Fruit fly (Drosophila melanogaster) whole organism, embryonic: ENCODE results near the gene CG12674.
A peak's percentile ranks its signal among the peaks of the same experiment; 100 is the strongest.

Experiments
- Abd-B ChIP-seq: fragments of 200-800 bp; sonication (Bioruptor generic); optimal IDR thresholded peaks from 2 replicates; lab custom pipeline; 2018; ENCODE audit warnings: missing biosample characterization, mild to moderate bottlenecking, missing genetic modification characterization, moderate library complexity
- B-H2 ChIP-seq: fragments of 200-800 bp; sonication (Bioruptor generic); optimal IDR thresholded peaks from 2 replicates; lab custom pipeline; 2018; ENCODE audit warnings: missing biosample characterization, mild to moderate bottlenecking, missing genetic modification characterization
- Bteb2 ChIP-seq: fragments of 200-800 bp; sonication (Bioruptor generic); optimal IDR thresholded peaks from 2 replicates; lab custom pipeline; 2016; ENCODE audit warnings: missing biosample characterization, missing genetic modification characterization
- CG12155 ChIP-seq: fragments of 200-800 bp; sonication (Bioruptor generic); optimal IDR thresholded peaks from 3 replicates; lab custom pipeline; 2016; ENCODE audit warnings: missing biosample characterization, missing genetic modification characterization
- CG12236 ChIP-seq: fragments of 200-800 bp; sonication (Bioruptor generic); optimal IDR thresholded peaks from 2 replicates; lab custom pipeline; 2016; ENCODE audit warnings: missing biosample characterization, missing genetic modification characterization
- CG17361 ChIP-seq: fragments of 200-800 bp; sonication (Bioruptor generic); IDR thresholded peaks from 3 replicates; pipeline ENCODE4 v1.3.6; 2022; ENCODE audit warnings: missing biosample characterization, missing genetic modification characterization
- CG17385 ChIP-seq: fragments of 200-800 bp; sonication (Bioruptor generic); optimal IDR thresholded peaks from 3 replicates; lab custom pipeline; 2018; ENCODE audit warnings: missing biosample characterization, mild to moderate bottlenecking, missing genetic modification characterization
- CG3838 ChIP-seq: fragments of 200-800 bp; sonication (Bioruptor generic); optimal IDR thresholded peaks from 3 replicates; lab custom pipeline; 2016; ENCODE audit warnings: missing biosample characterization, missing genetic modification characterization
- CG4730 ChIP-seq: fragments of 200-800 bp; sonication (Bioruptor generic); IDR thresholded peaks from 2 replicates; pipeline ENCODE4 v1.3.6; 2022; ENCODE audit warnings: missing biosample characterization, missing genetic modification characterization
- CG7987 ChIP-seq: fragments of 200-800 bp; sonication (Bioruptor generic); optimal IDR thresholded peaks from 2 replicates; lab custom pipeline; 2018; ENCODE audit warnings: missing biosample characterization, mild to moderate bottlenecking, missing genetic modification characterization, moderate library complexity
- CG8924 ChIP-seq: fragments of 200-800 bp; optimal IDR thresholded peaks from 3 replicates; lab custom pipeline; 2019; ENCODE audit warnings: missing biosample characterization, mild to moderate bottlenecking, missing genetic modification characterization, moderate library complexity
- CrebB ChIP-seq: fragments of 200-800 bp; sonication (Bioruptor generic); optimal IDR thresholded peaks from 3 replicates; lab custom pipeline; 2018; ENCODE audit warnings: missing biosample characterization, mild to moderate bottlenecking, missing genetic modification characterization
- D19B ChIP-seq: fragments of 200-800 bp; sonication (Bioruptor generic); optimal IDR thresholded peaks from 2 replicates; lab custom pipeline; 2017; ENCODE audit warnings: missing biosample characterization, mild to moderate bottlenecking, missing genetic modification characterization
- Dip2 ChIP-seq: fragments of 200-800 bp; sonication (Bioruptor generic); IDR thresholded peaks from 2 replicates; pipeline ENCODE4 v1.3.6; 2022; ENCODE audit warnings: missing biosample characterization, missing genetic modification characterization
- Dll ChIP-seq: fragments of 200-800 bp; sonication (Bioruptor generic); IDR thresholded peaks from 4 replicates; pipeline ENCODE4 v1.3.6; 2022; ENCODE audit warnings: missing biosample characterization, missing genetic modification characterization; ENCODE audit not compliant: partially characterized antibody
- Hr3 ChIP-seq: fragments of 200-800 bp; sonication (Bioruptor generic); optimal IDR thresholded peaks from 3 replicates; lab custom pipeline; 2016; ENCODE audit warnings: missing biosample characterization, missing genetic modification characterization
- MTF-1 ChIP-seq: fragments of 200-800 bp; sonication (Bioruptor generic); optimal IDR thresholded peaks from 2 replicates; lab custom pipeline; 2018; ENCODE audit warnings: missing biosample characterization, mild to moderate bottlenecking, missing genetic modification characterization, borderline replicate concordance
- Mad ChIP-seq: fragments of 200-800 bp; sonication (Bioruptor generic); optimal IDR thresholded peaks from 2 replicates; lab custom pipeline; 2016; ENCODE audit warnings: missing biosample characterization, missing genetic modification characterization
- NC2β ChIP-seq: fragments of 200-800 bp; sonication (Bioruptor generic); optimal IDR thresholded peaks from 2 replicates; lab custom pipeline; 2016; ENCODE audit warnings: missing biosample characterization, missing genetic modification characterization
- Sin3A ChIP-seq: fragments of >200 bp; optimal IDR thresholded peaks from 2 replicates; lab custom pipeline; 2018
- Spps ChIP-seq: fragments of 200-800 bp; sonication (Bioruptor generic); optimal IDR thresholded peaks from 2 replicates; lab custom pipeline; 2018; ENCODE audit warnings: missing biosample characterization, mild to moderate bottlenecking, missing genetic modification characterization
- TFAM ChIP-seq: fragments of 200-800 bp; sonication (Bioruptor generic); optimal IDR thresholded peaks from 2 replicates; lab custom pipeline; 2017; ENCODE audit warnings: missing biosample characterization, missing genetic modification characterization, inconsistent platforms
- Trl ChIP-seq, 3 experiments: fragments of >200 bp in 2 of 3; fragments of 200-800 bp in 1 of 3; sonication (Bioruptor generic) in 1 of 3; optimal IDR thresholded peaks; 2 replicates in 1 of 3; 3 replicates in 2 of 3; lab custom pipeline; 2016 to 2017; ENCODE audit warnings: missing biosample characterization in 1 of 3, missing genetic modification characterization in 1 of 3
- abd-A ChIP-seq: fragments of 200-800 bp; sonication (Bioruptor generic); optimal IDR thresholded peaks from 3 replicates; lab custom pipeline; 2019; ENCODE audit warnings: missing biosample characterization, mild to moderate bottlenecking, missing genetic modification characterization, moderate library complexity
- bbx ChIP-seq: fragments of 200-800 bp; sonication (Bioruptor generic); IDR thresholded peaks from 2 replicates; pipeline ENCODE4 v1.3.6; 2022; ENCODE audit warnings: missing biosample characterization, missing genetic modification characterization; ENCODE audit not compliant: partially characterized antibody
- bowl ChIP-seq: fragments of 200-800 bp; sonication (Bioruptor generic); IDR thresholded peaks from 2 replicates; pipeline ENCODE4 v1.3.6; 2022; ENCODE audit warnings: missing biosample characterization, missing genetic modification characterization
- crol ChIP-seq: fragments of 200-800 bp; sonication (Bioruptor generic); IDR thresholded peaks from 2 replicates; pipeline ENCODE4 v1.3.6; 2022; ENCODE audit warnings: missing biosample characterization, missing genetic modification characterization
- dmrt99B ChIP-seq: fragments of 200-800 bp; sonication (Bioruptor generic); optimal IDR thresholded peaks from 2 replicates; lab custom pipeline; 2018; ENCODE audit warnings: missing biosample characterization, mild to moderate bottlenecking, missing genetic modification characterization, moderate library complexity
- fd102C ChIP-seq: fragments of 200-800 bp; sonication (Bioruptor generic); optimal IDR thresholded peaks from 2 replicates; lab custom pipeline; 2018; ENCODE audit warnings: missing biosample characterization, mild to moderate bottlenecking, missing genetic modification characterization, moderate library complexity
- fd3F ChIP-seq: fragments of 200-800 bp; sonication (Bioruptor generic); optimal IDR thresholded peaks from 2 replicates; lab custom pipeline; 2018; ENCODE audit warnings: missing biosample characterization, mild to moderate bottlenecking, missing genetic modification characterization, moderate library complexity
- ftz-f1 ChIP-seq: fragments of 200-800 bp; sonication (Bioruptor generic); optimal IDR thresholded peaks from 2 replicates; lab custom pipeline; 2016; ENCODE audit warnings: missing biosample characterization, missing genetic modification characterization
- gcm ChIP-seq: fragments of 200-800 bp; sonication (Bioruptor generic); optimal IDR thresholded peaks from 2 replicates; lab custom pipeline; 2019; ENCODE audit warnings: missing biosample characterization, mild to moderate bottlenecking, missing genetic modification characterization, moderate library complexity
- gem ChIP-seq: fragments of 200-800 bp; sonication (Bioruptor generic); optimal IDR thresholded peaks from 2 replicates; lab custom pipeline; 2019; ENCODE audit warnings: missing biosample characterization, mild to moderate bottlenecking, missing genetic modification characterization, moderate library complexity
- lmd ChIP-seq: fragments of 200-800 bp; sonication (Bioruptor generic); IDR thresholded peaks from 2 replicates; pipeline ENCODE4 v1.3.6; 2022; ENCODE audit warnings: missing biosample characterization, missing genetic modification characterization
- nom ChIP-seq: fragments of 200-800 bp; sonication (Bioruptor generic); optimal IDR thresholded peaks from 2 replicates; lab custom pipeline; 2017; ENCODE audit warnings: missing biosample characterization, missing genetic modification characterization, mild to moderate bottlenecking, moderate library complexity, missing genetic modification reagents
- prd ChIP-seq, 3 experiments: fragments of >200 bp in 2 of 3; fragments of 200-800 bp in 1 of 3; sonication (Bioruptor generic) in 1 of 3; optimal IDR thresholded peaks in 2 of 3; IDR thresholded peaks in 1 of 3; 2 replicates in 2 of 3; 3 replicates in 1 of 3; pipeline versions ENCODE4 v1.3.6 to Lab custom; 2017 to 2022; ENCODE audit warnings: missing biosample characterization in 1 of 3, missing genetic modification characterization in 1 of 3
- ro ChIP-seq: fragments of 200-800 bp; sonication (Bioruptor generic); IDR thresholded peaks from 2 replicates; pipeline ENCODE4 v1.3.6; 2022; ENCODE audit warnings: missing biosample characterization, missing genetic modification characterization
- sc ChIP-seq, 3 experiments: fragments of >200 bp in 2 of 3; fragments of 200-800 bp in 1 of 3; sonication (Bioruptor generic) in 1 of 3; optimal IDR thresholded peaks; 2 replicates in 2 of 3; 3 replicates in 1 of 3; lab custom pipeline; 2017; ENCODE audit warnings: mild to moderate bottlenecking in 1 of 3, missing biosample characterization in 1 of 3, missing genetic modification characterization in 1 of 3, missing genetic modification reagents in 1 of 3
- sens-2 ChIP-seq: fragments of 200-800 bp; sonication (Bioruptor generic); IDR thresholded peaks from 2 replicates; pipeline ENCODE4 v1.3.6; 2022; ENCODE audit warnings: missing biosample characterization, missing genetic modification characterization
- sim ChIP-seq: fragments of 200-800 bp; sonication (Bioruptor generic); IDR thresholded peaks from 2 replicates; pipeline ENCODE4 v1.3.6; 2022; ENCODE audit warnings: missing biosample characterization, missing genetic modification characterization
- slou ChIP-seq: fragments of 200-800 bp; sonication (Bioruptor generic); optimal IDR thresholded peaks from 3 replicates; lab custom pipeline; 2016; ENCODE audit warnings: missing biosample characterization, missing genetic modification characterization
- stwl ChIP-seq: fragments of 200-800 bp; sonication (Bioruptor generic); optimal IDR thresholded peaks from 3 replicates; lab custom pipeline; 2018; ENCODE audit warnings: missing biosample characterization, mild to moderate bottlenecking, missing genetic modification characterization, moderate library complexity
- toy ChIP-seq: fragments of 200-800 bp; sonication (Bioruptor generic); IDR thresholded peaks from 2 replicates; pipeline ENCODE4 v1.3.6; 2022; ENCODE audit warnings: missing biosample characterization, missing genetic modification characterization
- trh ChIP-seq: fragments of 200-800 bp; sonication (Bioruptor generic); optimal IDR thresholded peaks from 2 replicates; lab custom pipeline; 2016; ENCODE audit warnings: missing biosample characterization, missing genetic modification characterization
- ttk ChIP-seq: fragments of 200-800 bp; sonication (Bioruptor generic); IDR thresholded peaks from 2 replicates; pipeline ENCODE4 v2.1.2; 2022; ENCODE audit warnings: missing biosample characterization, missing genetic modification characterization
- yki ChIP-seq: fragments of >200 bp; optimal IDR thresholded peaks from 3 replicates; lab custom pipeline; 2018
- zf30C ChIP-seq: fragments of 200-800 bp; sonication (Bioruptor generic); optimal IDR thresholded peaks from 3 replicates; lab custom pipeline; 2018; ENCODE audit warnings: missing biosample characterization, mild to moderate bottlenecking, missing genetic modification characterization
- zfh1 ChIP-seq: fragments of 200-800 bp; sonication (Bioruptor generic); IDR thresholded peaks from 3 replicates; pipeline ENCODE4 v1.3.6; 2022; ENCODE audit warnings: missing biosample characterization, missing genetic modification characterization

The CG12674 gene

DNA sequence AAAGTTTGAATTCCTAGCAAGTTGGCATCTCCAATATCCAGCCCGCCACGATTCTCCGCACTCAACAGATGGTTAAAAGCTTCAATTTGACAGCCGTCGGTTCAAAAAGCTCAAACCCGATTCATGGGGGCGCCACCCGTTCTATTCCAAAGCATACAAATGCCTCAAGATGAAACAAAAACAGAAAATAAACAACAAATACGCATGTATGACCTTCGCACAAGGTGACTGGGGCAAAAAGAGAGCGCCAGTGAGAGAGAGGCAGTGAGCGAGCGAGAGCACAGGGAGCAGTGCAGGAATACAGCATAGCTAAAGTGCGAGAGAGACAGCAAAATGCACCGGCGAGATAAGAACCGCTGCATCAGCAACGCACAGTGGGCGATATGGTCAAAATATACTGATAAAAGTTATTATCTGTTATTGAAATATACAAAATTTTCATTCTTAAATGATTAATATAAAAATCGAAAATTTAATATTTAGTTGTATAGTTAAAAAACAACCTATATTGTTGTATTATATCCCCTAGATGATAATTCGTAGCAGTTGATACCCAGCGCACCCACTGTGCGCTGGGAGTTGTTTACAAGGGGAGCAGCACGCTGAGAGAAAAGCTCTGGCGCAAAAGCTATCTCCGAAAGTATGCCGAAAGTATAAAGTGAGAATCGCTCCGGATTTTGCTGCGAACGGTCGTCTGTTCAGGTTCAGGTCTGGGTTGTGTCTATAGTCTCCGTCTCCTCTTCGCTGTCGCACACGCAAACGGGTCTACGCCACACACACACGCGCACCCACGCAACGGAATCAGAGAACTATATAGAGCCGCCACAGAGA, 50.7 kb downstream of the CG12674 start, which contains the start of gene Glyp (continued):
- TF ChIP-seq abd-A (tag; lab: Kevin White, UChicago) = peak; percentile 87
- peak; percentile 94 for TF ChIP-seq Abd-B (GFP tag; lab: Kevin White, UChicago)
- peak; percentile 98 for TF ChIP-seq CG8924 (tag; lab: Kevin White, UChicago)
- peak; percentile 26 for TF ChIP-seq stwl (tag; lab: Kevin White, UChicago)
- peak; percentile 94 for TF ChIP-seq D19B (GFP tag; lab: Kevin White, UChicago)
- no peak for TF ChIP-seq Dll (GFP tag; lab: Robert Waterston, UW)
- peak; percentile 97 for TF ChIP-seq Hr3 (GFP tag; lab: Kevin White, UChicago)
- TF ChIP-seq CG4730 = peak; percentile 91
- peak; percentile 54; the same call in 1 of the 2 replicates for TF ChIP-seq bbx (GFP tag; lab: Robert Waterston, UW)
- TF ChIP-seq toy (GFP tag; lab: Robert Waterston, UW) = peak; percentile 83
- TF ChIP-seq prd (optimal IDR thresholded peaks at IDR 0.05; lab: Kevin White, UChicago) = no peak
- TF ChIP-seq prd (GFP tag; IDR thresholded peaks at IDR 0.05; lab: Robert Waterston, UW) = peak; percentile 96
- peak; percentile 81 for TF ChIP-seq Bteb2 (GFP tag; lab: Kevin White, UChicago)
- peak; percentile 96 for TF ChIP-seq CG17385 (GFP tag; lab: Kevin White, UChicago)
- TF ChIP-seq TFAM (GFP tag; lab: Kevin White, UChicago) = peak; percentile 67
- peak; percentile 89 for TF ChIP-seq slou (GFP tag; lab: Kevin White, UChicago)
- peak; percentile 96 for TF ChIP-seq lmd (GFP tag; lab: Robert Waterston, UW)
- peak; percentile 90 for TF ChIP-seq yki (lab: Kevin White, UChicago)
- peak; percentile 81 for TF ChIP-seq sim (GFP tag; lab: Robert Waterston, UW)
- peak; percentile 39 for TF ChIP-seq CG12236 (GFP tag; lab: Kevin White, UChicago)
- peak; percentile 37; the same call in 1 of the 2 replicates for TF ChIP-seq Dip2
- TF ChIP-seq CG3838 (GFP tag; lab: Kevin White, UChicago) = peak; percentile 66
- TF ChIP-seq sens-2 (GFP tag; lab: Robert Waterston, UW) = peak; percentile 82
- peak; percentile 99 for TF ChIP-seq ftz-f1
- peak; percentile 86 for TF ChIP-seq bowl (GFP tag; lab: Robert Waterston, UW)
- peak; percentile 93 for TF ChIP-seq CrebB (tag; lab: Kevin White, UChicago)
- peak; percentile 26 for TF ChIP-seq fd102C (GFP tag; lab: Kevin White, UChicago)
- peak; percentile 98 for TF ChIP-seq dmrt99B (tag; lab: Kevin White, UChicago)
- peak; percentile 88 for TF ChIP-seq MTF-1
- peak; percentile 53; the same call in 1 of the 2 replicates for TF ChIP-seq crol (GFP tag; lab: Robert Waterston, UW)
- TF ChIP-seq gcm = peak; percentile 98
- TF ChIP-seq ttk (GFP tag; lab: Robert Waterston, UW) = peak; percentile 93
- TF ChIP-seq Mad = peak; percentile 87
- peak; percentile 81 for TF ChIP-seq ro (GFP tag; lab: Robert Waterston, UW)
- peak; percentile 91 for TF ChIP-seq zfh1 (GFP tag; lab: Robert Waterston, UW)
- peak; percentile 91 for TF ChIP-seq Spps
- peak; percentile 59 for TF ChIP-seq CG7987
- peak; percentile 95 for TF ChIP-seq nom (GFP tag; lab: Kevin White, UChicago)
- TF ChIP-seq NC2β (GFP tag; lab: Kevin White, UChicago) = peak; percentile 42
- peak; percentile 99 for TF ChIP-seq gem
- no peak for TF ChIP-seq Sin3A
- peak; percentile 97 for TF ChIP-seq B-H2 (GFP tag; lab: Kevin White, UChicago)
- peak; percentile 96 for TF ChIP-seq fd3F (GFP tag; lab: Kevin White, UChicago)
- TF ChIP-seq sc (optimal IDR thresholded peaks at IDR 0.05; lab: Kevin White, UChicago) = no peak
- TF ChIP-seq sc (GFP tag; optimal IDR thresholded peaks at IDR 0.05; lab: Kevin White, UChicago) = peak; percentile 96
- no peak for TF ChIP-seq zf30C
- TF ChIP-seq CG17361 (GFP tag; lab: Robert Waterston, UW) = peak; percentile 98
- peak; percentile 86 for TF ChIP-seq trh
- peak; percentile 96 for TF ChIP-seq CG12155
- peak; percentile 98 for TF ChIP-seq Trl (optimal IDR thresholded peaks at IDR 0.05; lab: Kevin White, UChicago)
- peak; percentile 78 for TF ChIP-seq Trl (GFP tag; optimal IDR thresholded peaks at IDR 0.05; lab: Kevin White, UChicago)
